Fruit fly (Drosophila melanogaster) whole organism, embryonic: ENCODE data around the gene Cep290.
A peak's percentile ranks its signal among the peaks of the same experiment; 100 is the strongest.

Source experiments
- B-H1 ChIP-seq: fragments of 200-800 bp; sonication (Bioruptor generic); IDR thresholded peaks from 3 replicates; pipeline ENCODE4 v1.3.6; 2022; ENCODE audit warnings: missing biosample characterization, missing genetic modification characterization
- CG10147 ChIP-seq: fragments of 200-800 bp; sonication (Bioruptor generic); optimal IDR thresholded peaks from 2 replicates; lab custom pipeline; 2019; ENCODE audit warnings: missing biosample characterization, mild to moderate bottlenecking, missing genetic modification characterization, moderate library complexity
- CG10366 ChIP-seq: fragments of 200-800 bp; sonication (Bioruptor generic); IDR thresholded peaks from 2 replicates; pipeline ENCODE4 v1.3.6; 2022; ENCODE audit warnings: missing biosample characterization, missing genetic modification characterization
- CG11093 ChIP-seq: fragments of 200-800 bp; sonication (Bioruptor generic); IDR thresholded peaks from 3 replicates; pipeline ENCODE4 v1.3.6; 2022; ENCODE audit warnings: missing biosample characterization, missing genetic modification characterization
- CG11504 ChIP-seq: fragments of 200-800 bp; sonication (Bioruptor generic); optimal IDR thresholded peaks from 3 replicates; lab custom pipeline; 2019; ENCODE audit warnings: missing biosample characterization, mild to moderate bottlenecking, missing genetic modification characterization, moderate library complexity
- CG15601 ChIP-seq: fragments of 200-800 bp; sonication (Bioruptor generic); optimal IDR thresholded peaks from 3 replicates; lab custom pipeline; 2019; ENCODE audit warnings: missing biosample characterization, mild to moderate bottlenecking, missing genetic modification characterization, moderate library complexity
- CG17361 ChIP-seq: fragments of 200-800 bp; sonication (Bioruptor generic); IDR thresholded peaks from 3 replicates; pipeline ENCODE4 v1.3.6; 2022; ENCODE audit warnings: missing biosample characterization, missing genetic modification characterization
- CG2678 ChIP-seq: fragments of 200-800 bp; sonication (Bioruptor generic); optimal IDR thresholded peaks from 3 replicates; lab custom pipeline; 2019; ENCODE audit warnings: missing biosample characterization, mild to moderate bottlenecking, missing genetic modification characterization, moderate library complexity
- CG32767 ChIP-seq: fragments of 200-800 bp; sonication (Bioruptor generic); IDR thresholded peaks from 2 replicates; pipeline ENCODE4 v1.3.6; 2022; ENCODE audit warnings: missing biosample characterization, missing genetic modification characterization
- CG32772 ChIP-seq: fragments of 200-800 bp; sonication (Bioruptor generic); IDR thresholded peaks from 2 replicates; pipeline ENCODE4 v1.3.6; 2022; ENCODE audit warnings: missing biosample characterization, missing genetic modification characterization
- CG4617 ChIP-seq: fragments of 200-800 bp; sonication (Bioruptor generic); optimal IDR thresholded peaks from 3 replicates; lab custom pipeline; 2016; ENCODE audit warnings: missing biosample characterization, missing genetic modification characterization, borderline replicate concordance
- CG5953 ChIP-seq: fragments of 200-800 bp; sonication (Bioruptor generic); IDR thresholded peaks from 2 replicates; pipeline ENCODE4 v1.3.6; 2022; ENCODE audit warnings: missing biosample characterization, missing genetic modification characterization
- CG8281 ChIP-seq: fragments of 200-800 bp; sonication (Bioruptor generic); optimal IDR thresholded peaks from 2 replicates; lab custom pipeline; 2018; ENCODE audit warnings: missing biosample characterization, mild to moderate bottlenecking, missing genetic modification characterization, moderate library complexity
- CG8388 ChIP-seq: fragments of 200-800 bp; sonication (Bioruptor generic); optimal IDR thresholded peaks from 2 replicates; lab custom pipeline; 2019; ENCODE audit warnings: missing biosample characterization, mild to moderate bottlenecking, missing genetic modification characterization, moderate library complexity
- CHES-1-like ChIP-seq: fragments of 200-800 bp; sonication (Bioruptor generic); optimal IDR thresholded peaks from 2 replicates; lab custom pipeline; 2016; ENCODE audit warnings: missing biosample characterization, missing genetic modification characterization
- Camta ChIP-seq: fragments of 200-800 bp; sonication (Bioruptor generic); optimal IDR thresholded peaks from 2 replicates; lab custom pipeline; 2016; ENCODE audit warnings: missing biosample characterization, missing genetic modification characterization
- D19B ChIP-seq: fragments of 200-800 bp; sonication (Bioruptor generic); optimal IDR thresholded peaks from 2 replicates; lab custom pipeline; 2017; ENCODE audit warnings: missing biosample characterization, mild to moderate bottlenecking, missing genetic modification characterization
- NC2α ChIP-seq: fragments of 200-800 bp; sonication (Bioruptor generic); optimal IDR thresholded peaks from 2 replicates; lab custom pipeline; 2016; ENCODE audit warnings: missing biosample characterization, missing genetic modification characterization
- Ptx1 ChIP-seq: fragments of 200-800 bp; sonication (Bioruptor generic); IDR thresholded peaks from 2 replicates; pipeline ENCODE4 v1.3.6; 2022; ENCODE audit warnings: missing biosample characterization, missing genetic modification characterization
- Sin3A ChIP-seq: fragments of >200 bp; optimal IDR thresholded peaks from 2 replicates; lab custom pipeline; 2018
- Sry-β ChIP-seq: fragments of 200-800 bp; sonication (Bioruptor generic); optimal IDR thresholded peaks from 2 replicates; lab custom pipeline; 2018; ENCODE audit warnings: missing biosample characterization, mild to moderate bottlenecking, missing genetic modification characterization, moderate library complexity
- Taf1 ChIP-seq: fragments of 200-800 bp; sonication (Bioruptor generic); IDR thresholded peaks from 2 replicates; pipeline ENCODE4 v1.3.6; 2022; ENCODE audit warnings: missing biosample characterization, missing genetic modification characterization
- al ChIP-seq: fragments of 200-800 bp; sonication (Bioruptor generic); IDR thresholded peaks from 2 replicates; pipeline ENCODE4 v1.3.6; 2022; ENCODE audit warnings: missing biosample characterization, missing genetic modification characterization
- bcd ChIP-seq: fragments of 200-800 bp; sonication (Bioruptor generic); optimal IDR thresholded peaks from 2 replicates; lab custom pipeline; 2017; ENCODE audit warnings: missing biosample characterization, mild to moderate bottlenecking, missing genetic modification characterization
- cas ChIP-seq: fragments of 200-800 bp; sonication (Bioruptor generic); IDR thresholded peaks from 2 replicates; pipeline ENCODE4 v1.3.6; 2022; ENCODE audit warnings: missing biosample characterization, missing genetic modification characterization
- caup ChIP-seq: fragments of 200-800 bp; sonication (Bioruptor generic); optimal IDR thresholded peaks from 3 replicates; lab custom pipeline; 2017; ENCODE audit warnings: missing biosample characterization, mild to moderate bottlenecking, missing genetic modification characterization, moderate library complexity; ENCODE audit not compliant: severe bottlenecking
- ci ChIP-seq: fragments of 200-800 bp; sonication (Bioruptor generic); IDR thresholded peaks from 3 replicates; pipeline ENCODE4 v1.3.6; 2022; ENCODE audit warnings: missing biosample characterization, missing genetic modification characterization
- cwo ChIP-seq: fragments of 200-800 bp; sonication (Bioruptor generic); optimal IDR thresholded peaks from 3 replicates; lab custom pipeline; 2017; ENCODE audit warnings: missing biosample characterization, missing genetic modification characterization, mild to moderate bottlenecking, moderate library complexity, missing genetic modification reagents
- dmrt99B ChIP-seq: fragments of 200-800 bp; sonication (Bioruptor generic); optimal IDR thresholded peaks from 2 replicates; lab custom pipeline; 2018; ENCODE audit warnings: missing biosample characterization, mild to moderate bottlenecking, missing genetic modification characterization, moderate library complexity
- gcm ChIP-seq: fragments of 200-800 bp; sonication (Bioruptor generic); optimal IDR thresholded peaks from 2 replicates; lab custom pipeline; 2019; ENCODE audit warnings: missing biosample characterization, mild to moderate bottlenecking, missing genetic modification characterization, moderate library complexity
- gem ChIP-seq: fragments of 200-800 bp; sonication (Bioruptor generic); optimal IDR thresholded peaks from 2 replicates; lab custom pipeline; 2019; ENCODE audit warnings: missing biosample characterization, mild to moderate bottlenecking, missing genetic modification characterization, moderate library complexity
- gsb ChIP-seq: fragments of 200-800 bp; sonication (Bioruptor generic); IDR thresholded peaks from 2 replicates; pipeline ENCODE4 v1.3.6; 2022; ENCODE audit warnings: missing biosample characterization, missing genetic modification characterization
- her ChIP-seq: fragments of 200-800 bp; sonication (Bioruptor generic); optimal IDR thresholded peaks from 2 replicates; lab custom pipeline; 2016; ENCODE audit warnings: missing biosample characterization, missing genetic modification characterization
- hkb ChIP-seq, 2 experiments: fragments of 200-800 bp in 1 of 2; fragments of >200 bp in 1 of 2; sonication (Bioruptor generic) in 1 of 2; IDR thresholded peaks in 1 of 2; optimal IDR thresholded peaks in 1 of 2; 2 replicates each; pipeline versions ENCODE4 v1.3.6 to Lab custom; 2017 to 2022; ENCODE audit warnings: missing biosample characterization in 1 of 2, missing genetic modification characterization in 1 of 2
- knrl ChIP-seq: fragments of 200-800 bp; sonication (Bioruptor generic); IDR thresholded peaks from 3 replicates; pipeline ENCODE4 v1.3.6; 2022; ENCODE audit warnings: missing biosample characterization, missing genetic modification characterization; ENCODE audit not compliant: partially characterized antibody
- lov ChIP-seq, 2 experiments: fragments of 200-800 bp in 1 of 2; fragments of >200 bp in 1 of 2; sonication (Bioruptor generic) in 1 of 2; IDR thresholded peaks in 1 of 2; optimal IDR thresholded peaks in 1 of 2; 2 replicates in 1 of 2; 3 replicates in 1 of 2; pipeline versions ENCODE4 v1.3.6 to Lab custom; 2017 to 2022; ENCODE audit warnings: missing biosample characterization in 1 of 2, missing genetic modification characterization in 1 of 2
- maf-S ChIP-seq: fragments of 200-800 bp; sonication (Bioruptor generic); optimal IDR thresholded peaks from 2 replicates; lab custom pipeline; 2016; ENCODE audit warnings: missing biosample characterization, missing genetic modification characterization
- mld ChIP-seq: fragments of 200-800 bp; sonication (Bioruptor generic); IDR thresholded peaks from 3 replicates; pipeline ENCODE4 v1.3.6; 2022; ENCODE audit warnings: missing biosample characterization, missing genetic modification characterization; ENCODE audit not compliant: partially characterized antibody
- odd ChIP-seq: fragments of 200-800 bp; sonication (Bioruptor generic); optimal IDR thresholded peaks from 2 replicates; lab custom pipeline; 2017; ENCODE audit warnings: missing biosample characterization, mild to moderate bottlenecking, missing genetic modification characterization
- otp ChIP-seq: fragments of 200-800 bp; sonication (Bioruptor generic); IDR thresholded peaks from 3 replicates; pipeline ENCODE4, ENCODE4 v1.3.6; 2022; ENCODE audit warnings: missing biosample characterization, missing genetic modification characterization
- sim ChIP-seq: fragments of 200-800 bp; sonication (Bioruptor generic); IDR thresholded peaks from 2 replicates; pipeline ENCODE4 v1.3.6; 2022; ENCODE audit warnings: missing biosample characterization, missing genetic modification characterization
- slou ChIP-seq: fragments of 200-800 bp; sonication (Bioruptor generic); optimal IDR thresholded peaks from 3 replicates; lab custom pipeline; 2016; ENCODE audit warnings: missing biosample characterization, missing genetic modification characterization
- tap ChIP-seq: fragments of 200-800 bp; optimal IDR thresholded peaks from 3 replicates; lab custom pipeline; 2019; ENCODE audit warnings: missing biosample characterization, mild to moderate bottlenecking, missing genetic modification characterization, moderate library complexity
- tio ChIP-seq: fragments of 200-800 bp; sonication (Bioruptor generic); optimal IDR thresholded peaks from 2 replicates; lab custom pipeline; 2017; ENCODE audit warnings: missing biosample characterization, missing genetic modification characterization, inconsistent platforms
- ttk ChIP-seq: fragments of 200-800 bp; sonication (Bioruptor generic); IDR thresholded peaks from 2 replicates; pipeline ENCODE4 v2.1.2; 2022; ENCODE audit warnings: missing biosample characterization, missing genetic modification characterization
- zfh1 ChIP-seq: fragments of 200-800 bp; sonication (Bioruptor generic); IDR thresholded peaks from 3 replicates; pipeline ENCODE4 v1.3.6; 2022; ENCODE audit warnings: missing biosample characterization, missing genetic modification characterization

Cep290 gene

dm6 chr3L:815234-816200 lies 28.2 kb upstream of the Cep290 start (continued):
- no peak for TF ChIP-seq Camta (GFP tag; lab: Kevin White, UChicago)
- TF ChIP-seq lov (optimal IDR thresholded peaks at IDR 0.05; lab: Kevin White, UChicago) = no peak
- TF ChIP-seq lov (GFP tag; IDR thresholded peaks at IDR 0.05; lab: Robert Waterston, UW) = peak; percentile 47; the same call in 1 of the 3 replicates
- peak; percentile 26; the same call in 1 of the 2 replicates for TF ChIP-seq gsb (GFP tag; lab: Robert Waterston, UW)
- TF ChIP-seq al (GFP tag; lab: Robert Waterston, UW) = 0 out of 2 replicates have a peak, but pooled peaks have one; percentile 28
- TF ChIP-seq CG4617 = no peak
- TF ChIP-seq CG10366 (GFP tag; lab: Robert Waterston, UW) = peak; percentile 68
- TF ChIP-seq cas (GFP tag; lab: Robert Waterston, UW) = no peak
- TF ChIP-seq odd (GFP tag; lab: Kevin White, UChicago) = peak; percentile 15
- peak; percentile 72 for TF ChIP-seq CG32772
- TF ChIP-seq ci (GFP tag; lab: Robert Waterston, UW) = peak; percentile 66; the same call in 2 of the 3 replicates
- no peak; the same call in 1 of the 2 replicates for TF ChIP-seq CG32767 (GFP tag; lab: Robert Waterston, UW)

dm6 chr3L:817708-818107 lies 26.0 kb upstream of the Cep290 start:
- TF ChIP-seq caup (no peak), tio (no peak), gcm (GFP tag; lab: Kevin White, UChicago) (no peak), CG8281 (tag; lab: Kevin White, UChicago) (no peak), Ptx1 (GFP tag; lab: Robert Waterston, UW) (no peak), CG11093 (GFP tag; lab: Robert Waterston, UW) (no peak), B-H1 (0 out of 3 replicates have a peak, but pooled peaks have one; percentile 31), mld (GFP tag; lab: Robert Waterston, UW) (no peak), CG8388 (GFP tag; lab: Kevin White, UChicago) (no peak), CG17361 (no peak), CG15601 (tag; lab: Kevin White, UChicago) (no peak), CHES-1-like (GFP tag; lab: Kevin White, UChicago) (no peak), Taf1 (GFP tag; lab: Robert Waterston, UW) (no peak), dmrt99B (peak; percentile 12), CG5953 (GFP tag; lab: Robert Waterston, UW) (no peak), knrl (GFP tag; lab: Robert Waterston, UW) (no peak), cas (GFP tag; lab: Robert Waterston, UW) (no peak), otp (GFP tag; lab: Robert Waterston, UW) (no peak), NC2α (GFP tag; lab: Kevin White, UChicago) (no peak), Sry-β (GFP tag; lab: Kevin White, UChicago) (no peak), D19B (no peak), CG11504 (tag; lab: Kevin White, UChicago) (peak; percentile 24), cwo (GFP tag; lab: Kevin White, UChicago) (no peak), gsb (GFP tag; lab: Robert Waterston, UW) (no peak), her (no peak), CG10147 (GFP tag; lab: Kevin White, UChicago) (no peak), Sin3A (lab: Kevin White, UChicago) (no peak), sim (GFP tag; lab: Robert Waterston, UW) (no peak), slou (no peak), hkb (optimal IDR thresholded peaks at IDR 0.05; lab: Kevin White, UChicago) (no peak), hkb (GFP tag; IDR thresholded peaks at IDR 0.05; lab: Robert Waterston, UW) (no peak), zfh1 (no peak), bcd (no peak), tap (tag; lab: Kevin White, UChicago) (no peak), maf-S (GFP tag; lab: Kevin White, UChicago) (no peak), CG2678 (tag; lab: Kevin White, UChicago) (peak; percentile 21), gem (tag; lab: Kevin White, UChicago) (peak; percentile 36), ttk (0 out of 2 replicates have a peak, but pooled peaks have one; percentile 13)
